Worm (Caenorhabditis elegans) whole organism, L4 larva: ENCODE measurements around the gene K08D8.7.

Source experiments
- F10B5.3 ChIP-seq: sonication (generic microtip); optimal IDR thresholded peaks from 2 replicates; lab custom pipeline; 2016; ENCODE audit warnings: mild to moderate bottlenecking, missing genetic modification characterization, missing compliant biosample characterization
- F26F4.8 ChIP-seq: fragments of 200-800 bp; sonication (Bioruptor generic); conservative IDR thresholded peaks from 2 replicates; pipeline ENCODE4 v1.3.6; 2022; ENCODE audit warnings: missing genetic modification characterization, missing compliant biosample characterization
- F37D6.2 ChIP-seq: sonication (generic microtip); optimal IDR thresholded peaks from 2 replicates; lab custom pipeline; 2016; ENCODE audit warnings: mild to moderate bottlenecking, missing genetic modification characterization, missing compliant biosample characterization
- F44E2.7 ChIP-seq: fragments of 200-800 bp; sonication (Bioruptor generic); IDR thresholded peaks from 2 replicates; pipeline ENCODE4 v2.1.2; 2022; ENCODE audit warnings: missing genetic modification characterization, missing compliant biosample characterization
- aly-2 ChIP-seq: sonication (generic microtip); optimal IDR thresholded peaks from 2 replicates; lab custom pipeline; 2018; ENCODE audit warnings: missing biosample characterization, missing genetic modification characterization
- ceh-28 ChIP-seq: fragments of 150-350 bp; optimal IDR thresholded peaks from 2 replicates; lab custom pipeline; 2014; ENCODE audit warnings: missing biosample characterization, missing genetic modification reagents, missing genetic modification characterization
- ceh-62 ChIP-seq: sonication (generic microtip); optimal IDR thresholded peaks from 2 replicates; lab custom pipeline; 2017; ENCODE audit warnings: missing biosample characterization, missing genetic modification characterization
- cey-2 ChIP-seq: sonication (generic microtip); optimal IDR thresholded peaks from 3 replicates; lab custom pipeline; 2017; ENCODE audit warnings: missing genetic modification characterization, mild to moderate bottlenecking, missing compliant biosample characterization, antibody characterized with exemption, borderline replicate concordance; ENCODE audit not compliant: insufficient read depth
- daf-12 ChIP-seq: fragments of 150-350 bp; optimal IDR thresholded peaks from 2 replicates; lab custom pipeline; 2014; ENCODE audit warnings: missing biosample characterization, missing genetic modification reagents, missing genetic modification characterization
- daf-16 ChIP-seq, 3 experiments: sonication (generic microtip); optimal IDR thresholded peaks; 2 replicates each; lab custom pipeline; 2016 to 2017; ENCODE audit warnings: missing genetic modification characterization in 3 of 3, missing genetic modification reagents in 3 of 3, mild to moderate bottlenecking in 2 of 3, missing compliant biosample characterization in 2 of 3, missing biosample characterization in 1 of 3, moderate library complexity in 1 of 3
- daf-19 ChIP-seq: fragments of 200-800 bp; sonication (Bioruptor generic); conservative IDR thresholded peaks from 2 replicates; pipeline ENCODE4 v1.3.6; 2022; ENCODE audit warnings: missing genetic modification characterization, missing compliant biosample characterization
- dmd-6 ChIP-seq: fragments of 200-800 bp; sonication (Bioruptor generic); IDR thresholded peaks from 2 replicates; pipeline ENCODE4 v1.3.6; 2022; ENCODE audit warnings: missing genetic modification reagents, missing genetic modification characterization, missing compliant biosample characterization
- dmd-8 ChIP-seq: fragments of 200-800 bp; sonication (Bioruptor generic); IDR thresholded peaks from 2 replicates; pipeline ENCODE4 v1.3.6; 2022; ENCODE audit warnings: missing genetic modification characterization, missing compliant biosample characterization
- dve-1 ChIP-seq: sonication (generic microtip); optimal IDR thresholded peaks from 2 replicates; lab custom pipeline; 2017; ENCODE audit warnings: antibody characterized with exemption, mild to moderate bottlenecking, missing genetic modification characterization, missing compliant biosample characterization; ENCODE audit not compliant: insufficient read depth
- egl-27 ChIP-seq: sonication (generic microtip); optimal IDR thresholded peaks from 3 replicates; lab custom pipeline; 2017; ENCODE audit warnings: missing biosample characterization, missing genetic modification reagents, missing genetic modification characterization
- hlh-11 ChIP-seq: fragments of 200-800 bp; sonication (Bioruptor generic); optimal IDR thresholded peaks from 2 replicates; lab custom pipeline; 2018; ENCODE audit warnings: mild to moderate bottlenecking, missing genetic modification characterization, missing compliant biosample characterization
- hlh-30 ChIP-seq: sonication (generic microtip); optimal IDR thresholded peaks from 2 replicates; lab custom pipeline; 2017; ENCODE audit warnings: antibody characterized with exemption, mild to moderate bottlenecking, missing genetic modification characterization, missing compliant biosample characterization; ENCODE audit not compliant: insufficient read depth
- lin-1 ChIP-seq: fragments of 200-800 bp; sonication (Bioruptor generic); IDR thresholded peaks from 2 replicates; pipeline ENCODE4 v1.3.6; 2022; ENCODE audit warnings: missing genetic modification reagents, missing genetic modification characterization, missing compliant biosample characterization
- lin-13 ChIP-seq: fragments of 150-350 bp; optimal IDR thresholded peaks from 2 replicates; lab custom pipeline; 2014; ENCODE audit warnings: missing biosample characterization, missing genetic modification reagents, missing genetic modification characterization
- lin-29 ChIP-seq: fragments of 200-800 bp; sonication (Bioruptor generic); IDR thresholded peaks from 2 replicates; pipeline ENCODE4 v1.3.6; 2022; ENCODE audit warnings: missing genetic modification reagents, missing genetic modification characterization, missing compliant biosample characterization
- madf-9 ChIP-seq: fragments of 200-800 bp; sonication (Bioruptor generic); conservative IDR thresholded peaks from 2 replicates; pipeline ENCODE4 v1.3.6; 2022; ENCODE audit warnings: missing genetic modification reagents, missing genetic modification characterization, missing compliant biosample characterization
- mdl-1 ChIP-seq, 2 experiments: fragments of 150-350 bp in 1 of 2; sonication (generic microtip) in 1 of 2; optimal IDR thresholded peaks; 2 replicates each; lab custom pipeline; 2014 to 2017; ENCODE audit warnings: missing biosample characterization in 2 of 2, missing genetic modification characterization in 2 of 2
- mdt-29 ChIP-seq: fragments of 200-800 bp; sonication (Bioruptor generic); IDR thresholded peaks from 2 replicates; pipeline ENCODE4 v1.3.6; 2022; ENCODE audit warnings: missing genetic modification reagents, missing genetic modification characterization, missing compliant biosample characterization
- mxl-3 ChIP-seq: fragments of 200-800 bp; sonication (Bioruptor generic); optimal IDR thresholded peaks from 2 replicates; lab custom pipeline; 2018; ENCODE audit warnings: mild to moderate bottlenecking, missing genetic modification characterization, missing compliant biosample characterization
- nhr-102 ChIP-seq: sonication (generic microtip); optimal IDR thresholded peaks from 2 replicates; lab custom pipeline; 2016; ENCODE audit warnings: mild to moderate bottlenecking, missing genetic modification characterization, moderate library complexity, missing compliant biosample characterization
- nhr-237 ChIP-seq: sonication (generic microtip); optimal IDR thresholded peaks from 2 replicates; lab custom pipeline; 2017; ENCODE audit warnings: missing biosample characterization, missing genetic modification characterization
- nhr-28 ChIP-seq: fragments of 150-350 bp; optimal IDR thresholded peaks from 2 replicates; lab custom pipeline; 2014; ENCODE audit warnings: missing biosample characterization, missing genetic modification characterization
- nhr-77 ChIP-seq: fragments of 150-350 bp; optimal IDR thresholded peaks from 2 replicates; lab custom pipeline; 2014; ENCODE audit warnings: missing biosample characterization, missing genetic modification characterization
- pqm-1 ChIP-seq: sonication (generic microtip); optimal IDR thresholded peaks from 2 replicates; lab custom pipeline; 2017; ENCODE audit warnings: missing biosample characterization, missing genetic modification characterization
- set-16 ChIP-seq: fragments of 200-800 bp; sonication (Bioruptor generic); IDR thresholded peaks from 2 replicates; pipeline ENCODE4 v1.3.6; 2022; ENCODE audit warnings: missing genetic modification reagents, missing genetic modification characterization, missing compliant biosample characterization
- skn-1 ChIP-seq: fragments of 150-350 bp; optimal IDR thresholded peaks from 2 replicates; lab custom pipeline; 2014; ENCODE audit warnings: missing biosample characterization, missing genetic modification characterization
- snpc-4 ChIP-seq: fragments of 150-350 bp; optimal IDR thresholded peaks from 2 replicates; lab custom pipeline; 2014; ENCODE audit warnings: missing biosample characterization, missing genetic modification characterization
- unc-39 ChIP-seq: sonication (generic microtip); optimal IDR thresholded peaks from 2 replicates; lab custom pipeline; 2017; ENCODE audit warnings: missing biosample characterization, missing genetic modification characterization
- unc-62 ChIP-seq, 3 experiments: fragments of 150-350 bp in 1 of 3; sonication (generic microtip); optimal IDR thresholded peaks in 2 of 3; peaks in 1 of 3; 1 replicate in 1 of 3; 2 replicates in 2 of 3; lab custom pipeline; 2014 to 2017; ENCODE audit warnings: missing biosample characterization in 3 of 3, missing genetic modification characterization in 3 of 3, missing genetic modification reagents in 3 of 3, missing genotype in 1 of 3
- zag-1 ChIP-seq: fragments of 150-350 bp; optimal IDR thresholded peaks from 2 replicates; lab custom pipeline; 2014; ENCODE audit warnings: missing biosample characterization, missing genetic modification characterization
- zfp-2 ChIP-seq: sonication (generic microtip); optimal IDR thresholded peaks from 2 replicates; lab custom pipeline; 2016; ENCODE audit warnings: mild to moderate bottlenecking, missing genetic modification characterization, missing compliant biosample characterization
- zfp-3 ChIP-seq: fragments of 200-800 bp; sonication (Bioruptor generic); conservative IDR thresholded peaks from 2 replicates; pipeline ENCODE4 v1.3.6; 2022; ENCODE audit warnings: missing genetic modification reagents, missing genetic modification characterization, missing compliant biosample characterization

Gene K08D8.7

ce11 chrIV:12898823-12899222 lies 2.2 kb downstream of the K08D8.7 start:
- TF ChIP-seq nhr-28 (tag; lab: Kevin White, UChicago) (peak; percentile 59), daf-16 (GFP tag; optimal IDR thresholded peaks at IDR 0.05; lab: Kevin White, UChicago) (no peak), daf-16 (tag; optimal IDR thresholded peaks at IDR 0.05; lab: Kevin White, UChicago) (peak; percentile 38), skn-1 (no peak), lin-1 (GFP tag; lab: Robert Waterston, UW) (no peak)

ce11 chrIV:12899392-12899791 lies 2.8 kb downstream of the K08D8.7 start, which contains the start of gene K08D8.9:
Gene K08D8.9, plus strand, starts transcription at chrIV:12899692.
- TF ChIP-seq madf-9 (GFP tag; lab: Robert Waterston, UW) (no peak), F10B5.3 (tag; lab: Kevin White, UChicago) (no peak), cey-2 (tag; lab: Kevin White, UChicago) (no peak), F37D6.2 (no peak), mxl-3 (no peak), snpc-4 (tag; lab: Kevin White, UChicago) (no peak), ceh-28 (tag; lab: Kevin White, UChicago) (no peak), mdl-1 (tag; optimal IDR thresholded peaks at IDR 0.05; lab: Kevin White, UChicago) (no peak), mdt-29 (no peak), daf-19 (GFP tag; lab: Robert Waterston, UW) (no peak), set-16 (GFP tag; lab: Robert Waterston, UW) (no peak), unc-39 (tag; lab: Kevin White, UChicago) (no peak), aly-2 (tag; lab: Kevin White, UChicago) (no peak), lin-29 (no peak), egl-27 (tag; lab: Kevin White, UChicago) (no peak), daf-12 (tag; lab: Kevin White, UChicago) (no peak)

ce11 chrIV:12900267-12900666 lies 3.6 kb downstream of the K08D8.7 start, which contains the start of gene K08D8.10:
Gene K08D8.10, plus strand, starts transcription at chrIV:12900567.
- TF ChIP-seq daf-16 (GFP tag; optimal IDR thresholded peaks at IDR 0.05; lab: Kevin White, UChicago) (no peak), daf-16 (tag; optimal IDR thresholded peaks at IDR 0.05; lab: Kevin White, UChicago) (peak; percentile 9), zag-1 (tag; lab: Kevin White, UChicago) (no peak), zfp-2 (tag; lab: Kevin White, UChicago) (no peak), unc-62 (GFP tag; optimal IDR thresholded peaks at IDR 0.05 in 1 of 2; lab: Kevin White, UChicago) (no peak), unc-62 (tag; optimal IDR thresholded peaks at IDR 0.05; lab: Kevin White, UChicago) (no peak), F26F4.8 (GFP tag; lab: Robert Waterston, UW) (no peak), dmd-8 (GFP tag; lab: Robert Waterston, UW) (no peak)

- peak in 1 of 2 experiments; percentile 16 for TF ChIP-seq mdl-1 (tag; optimal IDR thresholded peaks at IDR 0.05; lab: Kevin White, UChicago)
- no peak for TF ChIP-seq F44E2.7 (GFP tag; lab: Robert Waterston, UW)
- peak; percentile 18 for TF ChIP-seq pqm-1 (tag; lab: Kevin White, UChicago)
- TF ChIP-seq nhr-102: no peak
- peak; percentile 19 for TF ChIP-seq hlh-30 (tag; lab: Kevin White, UChicago)
- TF ChIP-seq daf-16 (GFP tag; optimal IDR thresholded peaks at IDR 0.05; lab: Kevin White, UChicago): no peak
- TF ChIP-seq daf-16 (tag; optimal IDR thresholded peaks at IDR 0.05; lab: Kevin White, UChicago): peak; percentile 30
- no peak for TF ChIP-seq zag-1 (tag; lab: Kevin White, UChicago)
- TF ChIP-seq zfp-3: no peak
- peak; percentile 67 for TF ChIP-seq nhr-28 (tag; lab: Kevin White, UChicago)
- no peak for TF ChIP-seq ceh-62 (tag; lab: Kevin White, UChicago)
- TF ChIP-seq lin-13 (GFP tag; lab: Kevin White, UChicago): no peak
- peak; percentile 3 for TF ChIP-seq dve-1 (tag; lab: Kevin White, UChicago)
- TF ChIP-seq nhr-77 (tag; lab: Kevin White, UChicago): peak; percentile 33
- TF ChIP-seq hlh-11 (tag; lab: Kevin White, UChicago): peak; percentile 20
- TF ChIP-seq mxl-3: peak; percentile 19
- TF ChIP-seq dmd-6 (GFP tag; lab: Robert Waterston, UW): peak; percentile 81
- no peak for TF ChIP-seq nhr-237
Observed at ce11 chrIV:12901602-12902001, 5.0 kb downstream of the K08D8.7 start.
